Worm (Caenorhabditis elegans): ENCODE data around the gene frh-1.
A peak's percentile ranks its signal among the peaks of the same experiment; 100 is the strongest.

Gene frh-1

ce11 chrII:5946438-5946837 lies 29.2 kb downstream of the frh-1 start:
- TF ChIP-seq flt-1 (GFP tag; IDR thresholded peaks at IDR 0.05) (no peak), F13C5.2 (tag; optimal IDR thresholded peaks at IDR 0.05) (no peak), scrt-1 (GFP tag; IDR thresholded peaks at IDR 0.05) (no peak), ets-7 (tag; optimal IDR thresholded peaks at IDR 0.05) (no peak), tbx-37 (GFP tag; conservative IDR thresholded peaks at IDR 0.05) (no peak), ama-1 (optimal IDR thresholded peaks at IDR 0.05) (no peak)

ce11 chrII:5948681-5949080 lies 31.5 kb downstream of the frh-1 start:
- TF ChIP-seq sea-1 (GFP tag; conservative IDR thresholded peaks at IDR 0.05) (no peak), tbx-11 (GFP tag; IDR thresholded peaks at IDR 0.05) (no peak), flt-1 (GFP tag; IDR thresholded peaks at IDR 0.05) (no peak), B0310.2 (tag; optimal IDR thresholded peaks at IDR 0.05) (no peak), scrt-1 (GFP tag; IDR thresholded peaks at IDR 0.05) (no peak), ceh-13 (GFP tag; optimal IDR thresholded peaks at IDR 0.05) (no peak), tra-4 (tag; optimal IDR thresholded peaks at IDR 0.05) (no peak), pes-1 (GFP tag; IDR thresholded peaks at IDR 0.05) (no peak), ama-1 (optimal IDR thresholded peaks at IDR 0.05) (no peak), ets-7 (tag; optimal IDR thresholded peaks at IDR 0.05) (no peak), hmg-4 (GFP tag; optimal IDR thresholded peaks at IDR 0.05) (no peak), F13C5.2 (tag; optimal IDR thresholded peaks at IDR 0.05) (no peak), tbx-37 (GFP tag; conservative IDR thresholded peaks at IDR 0.05) (no peak), hmbx-1 (tag; optimal IDR thresholded peaks at IDR 0.05) (no peak), aly-1 (tag; optimal IDR thresholded peaks at IDR 0.05) (no peak), hnd-1 (tag; optimal IDR thresholded peaks at IDR 0.05) (no peak)

DNA sequence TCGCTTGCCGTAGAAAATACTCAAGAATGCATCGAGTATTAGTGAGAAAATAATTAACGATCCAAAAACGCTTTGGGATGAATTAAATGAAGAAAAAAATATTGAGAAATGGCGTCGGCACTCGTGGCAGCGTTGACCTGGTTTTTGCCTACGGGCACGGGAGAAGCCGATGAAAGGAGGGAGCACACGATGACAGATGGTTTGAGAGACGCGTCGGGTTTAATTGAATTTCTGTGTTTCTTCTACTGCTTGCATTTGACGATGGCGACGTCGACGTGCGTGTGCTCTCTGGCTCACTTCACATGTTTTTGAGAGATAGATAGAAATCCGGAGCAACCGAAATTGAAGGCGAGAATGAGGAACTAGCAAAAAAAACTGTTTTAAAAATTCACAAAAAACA lies 33.4 kb downstream of the frh-1 start:
- TF ChIP-seq tbx-11 (GFP tag; IDR thresholded peaks at IDR 0.05) (no peak), tbx-37 (GFP tag; conservative IDR thresholded peaks at IDR 0.05) (no peak)

DNA sequence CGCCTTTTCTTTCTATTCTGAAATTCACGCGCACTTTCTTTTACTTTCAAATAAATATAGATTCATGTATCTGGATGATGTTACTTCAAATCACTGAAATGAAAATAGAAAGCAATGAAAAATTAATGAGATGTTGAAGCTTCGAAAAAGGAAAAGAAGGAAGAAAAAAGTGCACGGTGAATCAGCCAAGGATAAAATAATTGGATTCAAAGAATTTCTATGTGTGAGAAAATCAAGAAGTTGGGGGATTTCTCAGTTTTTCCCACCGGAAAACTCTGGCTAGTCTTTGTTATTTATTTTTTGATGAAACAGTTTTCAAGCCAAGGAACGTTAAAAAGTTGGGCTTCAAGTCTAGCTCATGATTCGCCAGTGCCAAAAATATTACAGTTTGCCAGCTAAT lies 34.5 kb downstream of the frh-1 start:
- TF ChIP-seq tbx-11 (GFP tag; IDR thresholded peaks at IDR 0.05) = no peak
- TF ChIP-seq hnd-1 (tag; optimal IDR thresholded peaks at IDR 0.05) = no peak
- TF ChIP-seq B0310.2 (tag; optimal IDR thresholded peaks at IDR 0.05) = no peak
- TF ChIP-seq aly-1 (tag; optimal IDR thresholded peaks at IDR 0.05) = no peak
- TF ChIP-seq tbx-37 (GFP tag; conservative IDR thresholded peaks at IDR 0.05) = no peak
- TF ChIP-seq ets-7 (tag; optimal IDR thresholded peaks at IDR 0.05) = no peak
- no peak for TF ChIP-seq hmg-4 (GFP tag; optimal IDR thresholded peaks at IDR 0.05)
- no peak for TF ChIP-seq ceh-36 (tag; optimal IDR thresholded peaks at IDR 0.05)
- no peak for TF ChIP-seq ama-1 (optimal IDR thresholded peaks at IDR 0.05)

ce11 chrII:5952214-5952613 lies 35.0 kb downstream of the frh-1 start:
- TF ChIP-seq ceh-36 (tag; optimal IDR thresholded peaks at IDR 0.05) = no peak
- TF ChIP-seq tbx-11 (GFP tag; IDR thresholded peaks at IDR 0.05) = no peak
- no peak for TF ChIP-seq aly-1 (tag; optimal IDR thresholded peaks at IDR 0.05)
- TF ChIP-seq hmbx-1 (tag; optimal IDR thresholded peaks at IDR 0.05) = no peak
- TF ChIP-seq tra-4 (tag; optimal IDR thresholded peaks at IDR 0.05) = no peak
- no peak for TF ChIP-seq ceh-13 (GFP tag; optimal IDR thresholded peaks at IDR 0.05)
- no peak for TF ChIP-seq ama-1 (optimal IDR thresholded peaks at IDR 0.05)
- TF ChIP-seq F13C5.2 (tag; optimal IDR thresholded peaks at IDR 0.05) = no peak
- TF ChIP-seq ets-7 (tag; optimal IDR thresholded peaks at IDR 0.05) = no peak
- no peak for TF ChIP-seq sea-1 (GFP tag; conservative IDR thresholded peaks at IDR 0.05)
- TF ChIP-seq tbx-37 (GFP tag; conservative IDR thresholded peaks at IDR 0.05) = no peak
- TF ChIP-seq B0310.2 (tag; optimal IDR thresholded peaks at IDR 0.05) = no peak
- no peak for TF ChIP-seq scrt-1 (GFP tag; IDR thresholded peaks at IDR 0.05)
- no peak for TF ChIP-seq pes-1 (GFP tag; IDR thresholded peaks at IDR 0.05)
- no peak for TF ChIP-seq hmg-4 (GFP tag; optimal IDR thresholded peaks at IDR 0.05)
- no peak for TF ChIP-seq hnd-1 (tag; optimal IDR thresholded peaks at IDR 0.05)
- TF ChIP-seq flt-1 (GFP tag; IDR thresholded peaks at IDR 0.05) = no peak

- peak; percentile 19 for TF ChIP-seq ceh-36 (tag; optimal IDR thresholded peaks at IDR 0.05)
- TF ChIP-seq aly-1 (tag; optimal IDR thresholded peaks at IDR 0.05) = no peak
These were observed 38.5 kb downstream of the frh-1 start for ce11 chrII:5955638-5956167.

- TF ChIP-seq ets-7 (tag; optimal IDR thresholded peaks at IDR 0.05) (no peak), sea-1 (GFP tag; conservative IDR thresholded peaks at IDR 0.05) (no peak)
These were observed 39.4 kb downstream of the frh-1 start, which contains the start of gene casy-1 for ce11 chrII:5956583-5956982. casy-1 (minus strand) TSS chrII:5956683.

- TF ChIP-seq ceh-36 (tag; optimal IDR thresholded peaks at IDR 0.05) (no peak), tra-4 (tag; optimal IDR thresholded peaks at IDR 0.05) (no peak), hnd-1 (tag; optimal IDR thresholded peaks at IDR 0.05) (no peak), ceh-13 (GFP tag; optimal IDR thresholded peaks at IDR 0.05) (no peak), hmg-4 (GFP tag; optimal IDR thresholded peaks at IDR 0.05) (no peak), B0310.2 (tag; optimal IDR thresholded peaks at IDR 0.05) (no peak), sea-1 (GFP tag; conservative IDR thresholded peaks at IDR 0.05) (no peak), ets-7 (tag; optimal IDR thresholded peaks at IDR 0.05) (no peak), aly-1 (tag; optimal IDR thresholded peaks at IDR 0.05) (no peak), F13C5.2 (tag; optimal IDR thresholded peaks at IDR 0.05) (no peak), pes-1 (GFP tag; IDR thresholded peaks at IDR 0.05) (no peak), ama-1 (optimal IDR thresholded peaks at IDR 0.05) (no peak), flt-1 (GFP tag; IDR thresholded peaks at IDR 0.05) (no peak), hmbx-1 (tag; optimal IDR thresholded peaks at IDR 0.05) (no peak), tbx-37 (GFP tag; conservative IDR thresholded peaks at IDR 0.05) (no peak), scrt-1 (GFP tag; IDR thresholded peaks at IDR 0.05) (no peak), tbx-11 (GFP tag; IDR thresholded peaks at IDR 0.05) (no peak)
These were observed 40.7 kb downstream of the frh-1 start for ce11 chrII:5957803-5958367.
